Worm (Caenorhabditis elegans) whole organism, L2 larva: ENCODE measurements around the gene clec-2.
"Not testable (repeated sequence)": the region's sequence is repeated elsewhere in the genome, so short reads cannot be mapped to it uniquely, and the experiment has no call there.

Experiments
- C34F6.9 ChIP-seq: fragments of 150-350 bp; optimal IDR thresholded peaks from 2 replicates; lab custom pipeline; 2014; ENCODE audit warnings: missing biosample characterization, missing genetic modification characterization
- R02D3.7 ChIP-seq: fragments of 150-350 bp; optimal IDR thresholded peaks from 2 replicates; lab custom pipeline; 2014; ENCODE audit warnings: missing biosample characterization, missing genetic modification characterization
- alr-1 ChIP-seq: fragments of 150-350 bp; optimal IDR thresholded peaks from 2 replicates; lab custom pipeline; 2014; ENCODE audit warnings: missing biosample characterization, missing genetic modification characterization
- ama-1 ChIP-seq: fragments of 150-350 bp; optimal IDR thresholded peaks from 2 replicates; lab custom pipeline; 2018; ENCODE audit warnings: inconsistent platforms
- blmp-1 ChIP-seq: sonication (generic microtip); optimal IDR thresholded peaks from 2 replicates; lab custom pipeline; 2017; ENCODE audit warnings: missing genetic modification characterization, mild to moderate bottlenecking, missing compliant biosample characterization, antibody characterized with exemption, moderate library complexity; ENCODE audit not compliant: insufficient read depth
- ceh-16 ChIP-seq: fragments of 150-350 bp; optimal IDR thresholded peaks from 2 replicates; lab custom pipeline; 2014; ENCODE audit warnings: missing biosample characterization, missing genetic modification characterization
- egl-27 ChIP-seq: sonication (generic microtip); optimal IDR thresholded peaks from 3 replicates; lab custom pipeline; 2017; ENCODE audit warnings: missing biosample characterization, missing genetic modification reagents, missing genetic modification characterization
- fos-1 ChIP-seq: fragments of 150-350 bp; optimal IDR thresholded peaks from 2 replicates; lab custom pipeline; 2014; ENCODE audit warnings: missing biosample characterization, missing genetic modification characterization
- lin-39 ChIP-seq: fragments of 150-350 bp; optimal IDR thresholded peaks from 2 replicates; lab custom pipeline; 2014; ENCODE audit warnings: missing biosample characterization, missing genetic modification reagents, missing genetic modification characterization
- lsy-2 ChIP-seq, 2 experiments: fragments of 150-350 bp in 1 of 2; sonication (generic microtip) in 1 of 2; optimal IDR thresholded peaks; 2 replicates each; lab custom pipeline; 2014 to 2017; ENCODE audit warnings: missing biosample characterization in 2 of 2, missing genetic modification characterization in 2 of 2
- mab-5 ChIP-seq: fragments of 150-350 bp; optimal IDR thresholded peaks from 2 replicates; lab custom pipeline; 2014; ENCODE audit warnings: missing biosample characterization, missing genetic modification characterization
- mbf-1 ChIP-seq: sonication (generic microtip); optimal IDR thresholded peaks from 2 replicates; lab custom pipeline; 2017; ENCODE audit warnings: missing biosample characterization, missing genetic modification characterization
- mdl-1 ChIP-seq, 2 experiments: fragments of 150-350 bp in 1 of 2; sonication (generic microtip) in 1 of 2; optimal IDR thresholded peaks; 2 replicates each; lab custom pipeline; 2017; ENCODE audit warnings: missing biosample characterization in 2 of 2, missing genetic modification characterization in 2 of 2
- nhr-10 ChIP-seq: sonication (generic microtip); optimal IDR thresholded peaks from 2 replicates; lab custom pipeline; 2017; ENCODE audit warnings: missing biosample characterization, missing genetic modification characterization
- nhr-11 ChIP-seq: fragments of 150-350 bp; optimal IDR thresholded peaks from 2 replicates; lab custom pipeline; 2014; ENCODE audit warnings: missing biosample characterization, missing genetic modification characterization
- nhr-129 ChIP-seq: fragments of 150-350 bp; optimal IDR thresholded peaks from 2 replicates; lab custom pipeline; 2014; ENCODE audit warnings: missing biosample characterization, missing genetic modification characterization
- nhr-21 ChIP-seq: fragments of 150-350 bp; optimal IDR thresholded peaks from 2 replicates; lab custom pipeline; 2014; ENCODE audit warnings: missing biosample characterization, missing genetic modification characterization
- nhr-23 ChIP-seq: fragments of 150-350 bp; optimal IDR thresholded peaks from 2 replicates; lab custom pipeline; 2014; ENCODE audit warnings: missing biosample characterization, missing genetic modification reagents, missing genetic modification characterization
- nhr-237 ChIP-seq: fragments of 150-350 bp; optimal IDR thresholded peaks from 2 replicates; lab custom pipeline; 2014; ENCODE audit warnings: missing biosample characterization, missing genetic modification characterization
- nhr-25 ChIP-seq: fragments of 150-350 bp; sonication (generic microtip); optimal IDR thresholded peaks from 3 replicates; lab custom pipeline; 2014; ENCODE audit warnings: missing biosample characterization, missing genetic modification characterization
- peb-1 ChIP-seq: fragments of 150-350 bp; optimal IDR thresholded peaks from 2 replicates; lab custom pipeline; 2014; ENCODE audit warnings: missing biosample characterization, missing genetic modification characterization
- sem-4 ChIP-seq: fragments of 150-350 bp; optimal IDR thresholded peaks from 2 replicates; lab custom pipeline; 2014; ENCODE audit warnings: missing biosample characterization, missing genetic modification reagents, missing genetic modification characterization
- unc-55 ChIP-seq: fragments of 150-350 bp; sonication (generic microtip); optimal IDR thresholded peaks from 3 replicates; lab custom pipeline; 2014; ENCODE audit warnings: missing biosample characterization, missing genetic modification reagents, missing genetic modification characterization
- unc-62 ChIP-seq: fragments of 150-350 bp; optimal IDR thresholded peaks from 2 replicates; lab custom pipeline; 2014; ENCODE audit warnings: missing biosample characterization, missing genetic modification reagents, missing genetic modification characterization
- zag-1 ChIP-seq: fragments of 150-350 bp; optimal IDR thresholded peaks from 2 replicates; lab custom pipeline; 2014; ENCODE audit warnings: missing biosample characterization, missing genetic modification characterization
- ztf-1 ChIP-seq: fragments of 200-800 bp; sonication (Bioruptor generic); conservative IDR thresholded peaks from 2 replicates; pipeline ENCODE4 v1.3.6; 2022; ENCODE audit warnings: missing genetic modification characterization, missing compliant biosample characterization
- ztf-4 ChIP-seq: fragments of 150-350 bp; optimal IDR thresholded peaks from 2 replicates; lab custom pipeline; 2014; ENCODE audit warnings: missing biosample characterization, missing genetic modification characterization

clec-2 gene

ce11 chrII:3043358-3043757, 20.1 kb upstream of the clec-2 start, which contains the start of gene B0454.8:
Gene B0454.8, minus strand, starts transcription at chrII:3043458.
- TF ChIP-seq mab-5 (tag; lab: Kevin White, UChicago), result no peak
- TF ChIP-seq lsy-2 (tag; optimal IDR thresholded peaks at IDR 0.05; lab: Kevin White, UChicago), result no peak
- TF ChIP-seq R02D3.7 (tag; lab: Kevin White, UChicago), result no peak
- no peak for TF ChIP-seq nhr-11 (tag; lab: Kevin White, UChicago)
- no peak for TF ChIP-seq fos-1 (tag; lab: Kevin White, UChicago)

ce11 chrII:3038453-3038909, 15.2 kb upstream of the clec-2 start, which contains the start of the genes B0454.26 and B0454.5:
Gene B0454.26, minus strand, starts transcription at chrII:3038553.
Gene B0454.5, plus strand, starts transcription at chrII:3038859.
- TF ChIP-seq nhr-129 (tag; lab: Kevin White, UChicago) (no peak), mdl-1 (tag; optimal IDR thresholded peaks at IDR 0.05; lab: Kevin White, UChicago) (no peak), ama-1 (no peak), nhr-23 (tag; lab: Kevin White, UChicago) (no peak), lin-39 (tag; lab: Kevin White, UChicago) (no peak), nhr-237 (tag; lab: Kevin White, UChicago) (no peak), alr-1 (tag; lab: Kevin White, UChicago) (no peak), ceh-16 (tag; lab: Kevin White, UChicago) (no peak), lsy-2 (tag; optimal IDR thresholded peaks at IDR 0.05; lab: Kevin White, UChicago) (no peak)

- TF ChIP-seq nhr-23 (tag; lab: Kevin White, UChicago) (no peak), nhr-25 (tag; lab: Kevin White, UChicago) (no peak)
Observed at ce11 chrII:3036344-3036743, 13.1 kb upstream of the clec-2 start.

DNA sequence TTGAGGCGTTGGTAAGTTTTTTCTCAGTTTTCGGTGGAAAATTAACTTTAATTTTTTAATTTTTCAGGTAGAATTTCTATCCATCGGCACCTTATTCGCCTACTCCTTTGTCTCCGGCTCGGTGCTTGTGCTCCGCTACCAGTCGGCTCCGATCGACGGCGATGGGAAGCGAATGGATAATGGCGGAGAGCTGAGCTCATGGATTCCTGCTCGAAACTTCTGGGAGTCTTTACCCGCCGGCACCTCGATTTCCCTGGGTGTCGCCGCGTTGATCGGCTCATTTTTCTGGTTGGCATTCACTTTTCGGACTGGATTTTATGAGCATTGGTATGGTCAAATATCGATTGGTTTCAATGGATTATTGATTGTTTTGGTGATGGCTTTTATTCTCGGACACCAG, 11.7 kb upstream of the clec-2 start:
- TF ChIP-seq nhr-10 (no peak), nhr-23 (tag; lab: Kevin White, UChicago) (no peak), mbf-1 (tag; lab: Kevin White, UChicago) (no peak), ztf-4 (no peak), C34F6.9 (tag; lab: Kevin White, UChicago) (no peak), nhr-25 (tag; lab: Kevin White, UChicago) (no peak), egl-27 (no peak), ztf-1 (GFP tag; lab: Robert Waterston, UW) (no peak), blmp-1 (tag; lab: Kevin White, UChicago) (no peak), sem-4 (tag; lab: Kevin White, UChicago) (no peak), R02D3.7 (tag; lab: Kevin White, UChicago) (no peak), mab-5 (tag; lab: Kevin White, UChicago) (no peak), ceh-16 (tag; lab: Kevin White, UChicago) (no peak), unc-55 (GFP tag; lab: Kevin White, UChicago) (no peak), mdl-1 (tag; optimal IDR thresholded peaks at IDR 0.05; lab: Kevin White, UChicago) (no peak)

- TF ChIP-seq zag-1, nhr-21, peb-1 (tag; lab: Kevin White, UChicago): not testable (repeated sequence)
Observed at ce11 chrII:3032480-3032879, 9.2 kb upstream of the clec-2 start, which contains the start of gene B0454.6. Gene B0454.6, plus strand, starts transcription at chrII:3032780.

ce11 chrII:3030416-3030815, 7.2 kb upstream of the clec-2 start:
- TF ChIP-seq alr-1 (tag; lab: Kevin White, UChicago) (no peak), blmp-1 (tag; lab: Kevin White, UChicago) (peak; percentile 65), lin-39 (tag; lab: Kevin White, UChicago) (no peak), nhr-25 (tag; lab: Kevin White, UChicago) (no peak)

- TF ChIP-seq unc-62 (GFP tag; lab: Kevin White, UChicago), result no peak
- peak; percentile 6 for TF ChIP-seq blmp-1 (tag; lab: Kevin White, UChicago)
- TF ChIP-seq alr-1 (tag; lab: Kevin White, UChicago), result no peak
- peak; percentile 17 for TF ChIP-seq nhr-25 (tag; lab: Kevin White, UChicago)
Observed at ce11 chrII:3028264-3028663, 5.0 kb upstream of the clec-2 start.
